Fruit fly (Drosophila melanogaster): ENCODE results near the gene Ndf.

Ndf gene

dm6 chr2L:9956993-9957652 is 46.5 kb upstream of the Ndf start, which contains the start of the genes CG4658 and CG5846 (continued):
- peak; percentile 95 for TF ChIP-seq CG4424 (GFP tag; optimal IDR thresholded peaks at IDR 0.05)
- TF ChIP-seq CG10321 (GFP tag; IDR thresholded peaks at IDR 0.05) = peak; percentile 62; the same call in 1 of the 2 replicates
- peak; percentile 77 for TF ChIP-seq CG8765 (GFP tag; IDR thresholded peaks at IDR 0.05)
- TF ChIP-seq cg (GFP tag; optimal IDR thresholded peaks at IDR 0.05) = no peak
- peak; percentile 93 for TF ChIP-seq CG6272 (GFP tag; IDR thresholded peaks at IDR 0.05)
- TF ChIP-seq CG4360 (GFP tag; IDR thresholded peaks at IDR 0.05) = peak; percentile 38; the same call in 1 of the 2 replicates
- TF ChIP-seq corto (GFP tag; optimal IDR thresholded peaks at IDR 0.05) = peak; percentile 18
- TF ChIP-seq btn (GFP tag; optimal IDR thresholded peaks at IDR 0.05) = no peak
- peak; percentile 93 for TF ChIP-seq sim (GFP tag; IDR thresholded peaks at IDR 0.05)
- no peak for TF ChIP-seq pita (GFP tag; optimal IDR thresholded peaks at IDR 0.05)
- peak; percentile 60 for TF ChIP-seq MESR4 (GFP tag; optimal IDR thresholded peaks at IDR 0.05)
- peak; percentile 93 for TF ChIP-seq Aef1 (GFP tag; IDR thresholded peaks at IDR 0.05)
- peak; percentile 94 for TF ChIP-seq H15 (GFP tag; IDR thresholded peaks at IDR 0.05)
- TF ChIP-seq Side (GFP tag; optimal IDR thresholded peaks at IDR 0.05) = peak; percentile 54
- no peak for TF ChIP-seq prd (optimal IDR thresholded peaks at IDR 0.05)
- peak; percentile 98 for TF ChIP-seq prd (GFP tag; IDR thresholded peaks at IDR 0.05)
- peak; percentile 71 for TF ChIP-seq CHES-1-like (GFP tag; optimal IDR thresholded peaks at IDR 0.05)
- TF ChIP-seq pan (optimal IDR thresholded peaks at IDR 0.05) = peak in 1 of 2 experiments; percentile 69
- TF ChIP-seq pan (GFP tag; optimal IDR thresholded peaks at IDR 0.05 in 1 of 2, IDR thresholded peaks at IDR 0.05 in 1 of 2) = peak; percentile 80 to 97
- peak; percentile 33 for TF ChIP-seq Antp (GFP tag; optimal IDR thresholded peaks at IDR 0.05)
- peak; percentile 81 for TF ChIP-seq E2f2 (GFP tag; IDR thresholded peaks at IDR 0.05)
- TF ChIP-seq CG15696 (tag; optimal IDR thresholded peaks at IDR 0.05) = peak; percentile 89
- peak; percentile 95 for TF ChIP-seq dysf (GFP tag; IDR thresholded peaks at IDR 0.05)
- peak; percentile 88 for TF ChIP-seq otp (GFP tag; IDR thresholded peaks at IDR 0.05)
- peak; percentile 80 for TF ChIP-seq Lhr (GFP tag; optimal IDR thresholded peaks at IDR 0.05)
- TF ChIP-seq croc (GFP tag; conservative IDR thresholded peaks at IDR 0.05) = peak; percentile 89
- TF ChIP-seq NC2β (GFP tag; optimal IDR thresholded peaks at IDR 0.05) = peak; percentile 84
- peak; percentile 93 for TF ChIP-seq CG13775 (GFP tag; optimal IDR thresholded peaks at IDR 0.05)
- TF ChIP-seq Max (GFP tag; optimal IDR thresholded peaks at IDR 0.05) = peak; percentile 90
- peak; percentile 94 for TF ChIP-seq dmrt99B (tag; optimal IDR thresholded peaks at IDR 0.05)
- TF ChIP-seq CG17802 (tag; optimal IDR thresholded peaks at IDR 0.05) = peak; percentile 64
- peak; percentile 90 for TF ChIP-seq wor (GFP tag; IDR thresholded peaks at IDR 0.05)
- no peak for TF ChIP-seq hkb (optimal IDR thresholded peaks at IDR 0.05)
- peak; percentile 96 for TF ChIP-seq hkb (GFP tag; IDR thresholded peaks at IDR 0.05)
- TF ChIP-seq vfl (GFP tag; optimal IDR thresholded peaks at IDR 0.05) = peak; percentile 59
- TF ChIP-seq CG10543 (GFP tag; optimal IDR thresholded peaks at IDR 0.05) = peak; percentile 74
- peak; percentile 91 for TF ChIP-seq CG15601 (tag; optimal IDR thresholded peaks at IDR 0.05)
- TF ChIP-seq Ptx1 (GFP tag; IDR thresholded peaks at IDR 0.05) = peak; percentile 98
- TF ChIP-seq ttk (GFP tag; IDR thresholded peaks at IDR 0.05) = peak; percentile 96
- TF ChIP-seq bowl (GFP tag; IDR thresholded peaks at IDR 0.05) = peak; percentile 81
- peak; percentile 94 for TF ChIP-seq Hsf (GFP tag; optimal IDR thresholded peaks at IDR 0.05)
- peak; percentile 66 for TF ChIP-seq onecut (GFP tag; IDR thresholded peaks at IDR 0.05)
- TF ChIP-seq Hey (tag; optimal IDR thresholded peaks at IDR 0.05) = no peak
- peak; percentile 90 for TF ChIP-seq CG13296 (GFP tag; optimal IDR thresholded peaks at IDR 0.05)
- TF ChIP-seq CG10462 (GFP tag; optimal IDR thresholded peaks at IDR 0.05) = peak; percentile 93
- peak; percentile 80 for TF ChIP-seq seq (GFP tag; IDR thresholded peaks at IDR 0.05)
- peak; percentile 94 for TF ChIP-seq oc (tag; optimal IDR thresholded peaks at IDR 0.05)
- peak; percentile 42 for TF ChIP-seq CG33213 (GFP tag; optimal IDR thresholded peaks at IDR 0.05)
- peak; percentile 96 for TF ChIP-seq Chrac-16 (GFP tag; optimal IDR thresholded peaks at IDR 0.05)
- no peak for TF ChIP-seq Opbp (GFP tag; IDR thresholded peaks at IDR 0.05; ENCODE audit: partially characterized antibody)
- peak; percentile 48; the same call in 1 of the 2 replicates for TF ChIP-seq Doc2 (GFP tag; IDR thresholded peaks at IDR 0.05)
